Fruit fly (Drosophila melanogaster) whole organism, embryonic: Measurements from ENCODE around the gene CG15390.

ENCODE experiments used
- Asciz ChIP-seq: fragments of 200-800 bp; sonication (Bioruptor generic); optimal IDR thresholded peaks from 2 replicates; lab custom pipeline; 2017; ENCODE audit warnings: missing biosample characterization, mild to moderate bottlenecking, missing genetic modification characterization, missing genetic modification reagents
- C15 ChIP-seq: fragments of 200-800 bp; sonication (Bioruptor generic); IDR thresholded peaks from 3 replicates; pipeline ENCODE4 v1.3.6; 2022; ENCODE audit warnings: missing biosample characterization, missing genetic modification characterization
- CG10147 ChIP-seq: fragments of 200-800 bp; sonication (Bioruptor generic); optimal IDR thresholded peaks from 2 replicates; lab custom pipeline; 2019; ENCODE audit warnings: missing biosample characterization, mild to moderate bottlenecking, missing genetic modification characterization, moderate library complexity
- CG11696 ChIP-seq: fragments of 200-800 bp; sonication (Bioruptor generic); IDR thresholded peaks from 2 replicates; pipeline ENCODE4 v1.3.6; 2022; ENCODE audit warnings: missing biosample characterization, missing genetic modification characterization
- CG12391 ChIP-seq: fragments of 200-800 bp; sonication (Bioruptor generic); optimal IDR thresholded peaks from 3 replicates; lab custom pipeline; 2018; ENCODE audit warnings: missing biosample characterization, mild to moderate bottlenecking, missing genetic modification characterization, moderate library complexity
- CG13123 ChIP-seq: fragments of 200-800 bp; sonication (Bioruptor generic); optimal IDR thresholded peaks from 2 replicates; lab custom pipeline; 2016; ENCODE audit warnings: missing biosample characterization, missing genetic modification characterization
- CG14441 ChIP-seq: fragments of 200-800 bp; sonication (Bioruptor generic); IDR thresholded peaks from 2 replicates; pipeline ENCODE4 v1.3.6; 2022; ENCODE audit warnings: missing biosample characterization, missing genetic modification characterization
- CG14860 ChIP-seq: fragments of 200-800 bp; sonication (Bioruptor generic); IDR thresholded peaks from 3 replicates; pipeline ENCODE4 v1.3.6; 2022; ENCODE audit warnings: missing biosample characterization, missing genetic modification characterization; ENCODE audit not compliant: partially characterized antibody
- CG17359 ChIP-seq: fragments of 200-800 bp; sonication (Bioruptor generic); optimal IDR thresholded peaks from 3 replicates; lab custom pipeline; 2018; ENCODE audit warnings: missing biosample characterization, mild to moderate bottlenecking, missing genetic modification characterization, moderate library complexity
- CG1832 ChIP-seq: fragments of 200-800 bp; sonication (Bioruptor generic); optimal IDR thresholded peaks from 2 replicates; lab custom pipeline; 2017; ENCODE audit warnings: missing biosample characterization, mild to moderate bottlenecking, missing genetic modification characterization, inconsistent platforms
- CG34422 ChIP-seq: fragments of 200-800 bp; sonication (Bioruptor generic); IDR thresholded peaks from 3 replicates; pipeline ENCODE4 v1.3.6; 2022; ENCODE audit warnings: missing biosample characterization, missing genetic modification characterization
- CG3726 ChIP-seq: fragments of 200-800 bp; sonication (Bioruptor generic); IDR thresholded peaks from 3 replicates; pipeline ENCODE4, ENCODE4 v1.3.6; 2022; ENCODE audit warnings: missing biosample characterization, missing genetic modification characterization
- CG4282 ChIP-seq: fragments of 200-800 bp; sonication (Bioruptor generic); optimal IDR thresholded peaks from 2 replicates; lab custom pipeline; 2016; ENCODE audit warnings: missing biosample characterization, missing genetic modification characterization
- CG6683 ChIP-seq: fragments of 200-800 bp; sonication (Bioruptor generic); optimal IDR thresholded peaks from 2 replicates; lab custom pipeline; 2017; ENCODE audit warnings: missing biosample characterization, mild to moderate bottlenecking, missing genetic modification characterization, missing genetic modification reagents
- CG6791 ChIP-seq: fragments of 200-800 bp; sonication (Bioruptor generic); IDR thresholded peaks from 3 replicates; pipeline ENCODE4 v1.3.6; 2022; ENCODE audit warnings: missing biosample characterization, missing genetic modification characterization; ENCODE audit not compliant: partially characterized antibody
- CG6813 ChIP-seq: fragments of 200-800 bp; sonication (Bioruptor generic); optimal IDR thresholded peaks from 2 replicates; lab custom pipeline; 2017; ENCODE audit warnings: missing biosample characterization, missing genetic modification characterization, mild to moderate bottlenecking, moderate library complexity, missing genetic modification reagents
- CG8281 ChIP-seq: fragments of 200-800 bp; sonication (Bioruptor generic); optimal IDR thresholded peaks from 2 replicates; lab custom pipeline; 2018; ENCODE audit warnings: missing biosample characterization, mild to moderate bottlenecking, missing genetic modification characterization, moderate library complexity
- CG8290 ChIP-seq, 3 experiments: fragments of 200-800 bp; sonication (Bioruptor generic); optimal IDR thresholded peaks; 2 replicates each; lab custom pipeline; 2016 to 2019; ENCODE audit warnings: missing biosample characterization in 3 of 3, missing genetic modification characterization in 3 of 3, mild to moderate bottlenecking in 2 of 3, moderate library complexity in 1 of 3
- CG8924 ChIP-seq: fragments of 200-800 bp; optimal IDR thresholded peaks from 3 replicates; lab custom pipeline; 2019; ENCODE audit warnings: missing biosample characterization, mild to moderate bottlenecking, missing genetic modification characterization, moderate library complexity
- Chrac-16 ChIP-seq: fragments of 200-800 bp; sonication (Bioruptor generic); optimal IDR thresholded peaks from 3 replicates; lab custom pipeline; 2016; ENCODE audit warnings: missing biosample characterization, missing genetic modification characterization
- D ChIP-seq, 2 experiments: fragments of 200-800 bp in 1 of 2; fragments of >200 bp in 1 of 2; sonication (Bioruptor generic) in 1 of 2; optimal IDR thresholded peaks; 2 replicates in 1 of 2; 3 replicates in 1 of 2; lab custom pipeline; 2017; ENCODE audit warnings: mild to moderate bottlenecking in 1 of 2, missing biosample characterization in 1 of 2, missing genetic modification characterization in 1 of 2, missing genetic modification reagents in 1 of 2
- D19A ChIP-seq: fragments of 200-800 bp; optimal IDR thresholded peaks from 3 replicates; lab custom pipeline; 2019; ENCODE audit warnings: missing biosample characterization, mild to moderate bottlenecking, missing genetic modification characterization, moderate library complexity
- Dll ChIP-seq: fragments of 200-800 bp; sonication (Bioruptor generic); IDR thresholded peaks from 4 replicates; pipeline ENCODE4 v1.3.6; 2022; ENCODE audit warnings: missing biosample characterization, missing genetic modification characterization; ENCODE audit not compliant: partially characterized antibody
- Drgx ChIP-seq: fragments of 200-800 bp; sonication (Bioruptor generic); IDR thresholded peaks from 2 replicates; pipeline ENCODE4 v1.3.6; 2022; ENCODE audit warnings: missing biosample characterization, missing genetic modification characterization
- ERR ChIP-seq: fragments of 200-800 bp; sonication (Bioruptor generic); optimal IDR thresholded peaks from 2 replicates; lab custom pipeline; 2016; ENCODE audit warnings: missing biosample characterization, missing genetic modification characterization
- Hr3 ChIP-seq: fragments of 200-800 bp; sonication (Bioruptor generic); optimal IDR thresholded peaks from 3 replicates; lab custom pipeline; 2016; ENCODE audit warnings: missing biosample characterization, missing genetic modification characterization
- Hr51 ChIP-seq, 2 experiments: fragments of 200-800 bp; sonication (Bioruptor generic); optimal IDR thresholded peaks; 2 replicates in 1 of 2; 3 replicates in 1 of 2; lab custom pipeline; 2016 to 2018; ENCODE audit warnings: missing biosample characterization in 2 of 2, missing genetic modification characterization in 2 of 2, mild to moderate bottlenecking in 1 of 2, moderate library complexity in 1 of 2
- PHDP ChIP-seq: fragments of 200-800 bp; sonication (Bioruptor generic); optimal IDR thresholded peaks from 3 replicates; lab custom pipeline; 2018; ENCODE audit warnings: missing biosample characterization, mild to moderate bottlenecking, missing genetic modification characterization, moderate library complexity
- ac ChIP-seq: fragments of 200-800 bp; sonication (Bioruptor generic); optimal IDR thresholded peaks from 3 replicates; lab custom pipeline; 2017; ENCODE audit warnings: missing biosample characterization, mild to moderate bottlenecking, missing genetic modification characterization
- aop ChIP-seq: fragments of 200-800 bp; sonication (Bioruptor generic); IDR thresholded peaks from 2 replicates; pipeline ENCODE4 v1.3.6; 2022; ENCODE audit warnings: missing biosample characterization, missing genetic modification characterization
- bcd ChIP-seq: fragments of 200-800 bp; sonication (Bioruptor generic); optimal IDR thresholded peaks from 2 replicates; lab custom pipeline; 2017; ENCODE audit warnings: missing biosample characterization, mild to moderate bottlenecking, missing genetic modification characterization
- cato ChIP-seq: fragments of 200-800 bp; sonication (Bioruptor generic); optimal IDR thresholded peaks from 2 replicates; lab custom pipeline; 2016; ENCODE audit warnings: missing biosample characterization, missing genetic modification characterization, borderline replicate concordance
- caup ChIP-seq: fragments of 200-800 bp; sonication (Bioruptor generic); optimal IDR thresholded peaks from 3 replicates; lab custom pipeline; 2017; ENCODE audit warnings: missing biosample characterization, mild to moderate bottlenecking, missing genetic modification characterization, moderate library complexity; ENCODE audit not compliant: severe bottlenecking
- croc ChIP-seq: fragments of 200-800 bp; sonication (Bioruptor generic); conservative IDR thresholded peaks from 3 replicates; pipeline ENCODE4 v1.3.6; 2022; ENCODE audit warnings: missing biosample characterization, missing genetic modification characterization
- eyg ChIP-seq: fragments of 200-800 bp; sonication (Bioruptor generic); optimal IDR thresholded peaks from 3 replicates; lab custom pipeline; 2016; ENCODE audit warnings: missing biosample characterization, missing genetic modification characterization
- gfzf ChIP-seq: fragments of 200-800 bp; sonication (Bioruptor generic); optimal IDR thresholded peaks from 2 replicates; lab custom pipeline; 2016; ENCODE audit warnings: missing biosample characterization, mild to moderate bottlenecking, missing genetic modification characterization, moderate library complexity
- gsb ChIP-seq: fragments of 200-800 bp; sonication (Bioruptor generic); IDR thresholded peaks from 2 replicates; pipeline ENCODE4 v1.3.6; 2022; ENCODE audit warnings: missing biosample characterization, missing genetic modification characterization
- insv ChIP-seq, 2 experiments: fragments of 200-800 bp; sonication (Bioruptor generic); optimal IDR thresholded peaks; 3 replicates each; lab custom pipeline; 2016 to 2018; ENCODE audit warnings: missing biosample characterization in 2 of 2, missing genetic modification characterization in 2 of 2
- lab ChIP-seq: fragments of 200-800 bp; sonication (Bioruptor generic); optimal IDR thresholded peaks from 3 replicates; lab custom pipeline; 2017; ENCODE audit warnings: missing biosample characterization, missing genetic modification characterization, mild to moderate bottlenecking, moderate library complexity, missing genetic modification reagents
- luna ChIP-seq: fragments of 200-800 bp; sonication (Bioruptor generic); optimal IDR thresholded peaks from 2 replicates; lab custom pipeline; 2016; ENCODE audit warnings: missing biosample characterization, missing genetic modification characterization
- pan ChIP-seq, 4 experiments: fragments of >200 bp in 3 of 4; fragments of 200-800 bp in 1 of 4; sonication (Bioruptor generic) in 1 of 4; optimal IDR thresholded peaks in 3 of 4; IDR thresholded peaks in 1 of 4; 2 replicates each; pipeline versions ENCODE4 v1.3.6 to Lab custom; 2017 to 2022; ENCODE audit warnings: missing biosample characterization in 2 of 4, missing genetic modification characterization in 2 of 4, mixed read lengths in 1 of 4
- sens-2 ChIP-seq: fragments of 200-800 bp; sonication (Bioruptor generic); IDR thresholded peaks from 2 replicates; pipeline ENCODE4 v1.3.6; 2022; ENCODE audit warnings: missing biosample characterization, missing genetic modification characterization
- sug ChIP-seq: fragments of 200-800 bp; optimal IDR thresholded peaks from 2 replicates; lab custom pipeline; 2019; ENCODE audit warnings: missing biosample characterization, mild to moderate bottlenecking, missing genetic modification characterization, moderate library complexity
- usp ChIP-seq: fragments of >200 bp; optimal IDR thresholded peaks from 2 replicates; lab custom pipeline; 2017; ENCODE audit warnings: missing biosample characterization, missing genetic modification characterization
- vnd ChIP-seq: fragments of 200-800 bp; sonication (Bioruptor generic); IDR thresholded peaks from 3 replicates; pipeline ENCODE4 v1.3.6; 2022; ENCODE audit warnings: missing biosample characterization, missing genetic modification characterization; ENCODE audit not compliant: partially characterized antibody
- vvl ChIP-seq: fragments of 200-800 bp; sonication (Bioruptor generic); IDR thresholded peaks from 2 replicates; pipeline ENCODE4 v1.3.6; 2022; ENCODE audit warnings: missing biosample characterization, missing genetic modification characterization
- zfh2 ChIP-seq: fragments of 200-800 bp; sonication (Bioruptor generic); optimal IDR thresholded peaks from 2 replicates; lab custom pipeline; 2016; ENCODE audit warnings: missing biosample characterization, missing genetic modification characterization

Gene CG15390

dm6 chr2L:2363626-2364147 is 10.8 kb upstream of the CG15390 start (continued):
- peak; percentile 77 for TF ChIP-seq sens-2 (GFP tag; lab: Robert Waterston, UW)
- peak; percentile 82; the same call in 2 of the 3 replicates for TF ChIP-seq C15 (GFP tag; lab: Robert Waterston, UW)
- peak; percentile 91 for TF ChIP-seq CG8924 (tag; lab: Kevin White, UChicago)
- TF ChIP-seq gsb (GFP tag; lab: Robert Waterston, UW): peak; percentile 76
- peak; percentile 87; the same call in 2 of the 3 replicates for TF ChIP-seq CG34422 (GFP tag; lab: Robert Waterston, UW)
- peak; percentile 75 for TF ChIP-seq CG8281
- peak; percentile 84 for TF ChIP-seq bcd (GFP tag; lab: Kevin White, UChicago)
- TF ChIP-seq zfh2 (GFP tag; lab: Kevin White, UChicago): peak; percentile 16
- TF ChIP-seq D19A (tag; lab: Kevin White, UChicago): peak; percentile 90
- peak; percentile 93 for TF ChIP-seq vvl (GFP tag; lab: Robert Waterston, UW)
- TF ChIP-seq CG6813 (GFP tag; lab: Kevin White, UChicago): peak; percentile 87
- no peak for TF ChIP-seq gfzf (GFP tag; lab: Kevin White, UChicago)
- peak; percentile 83; the same call in 2 of the 3 replicates for TF ChIP-seq CG3726
- peak; percentile 94 for TF ChIP-seq Asciz (GFP tag; lab: Kevin White, UChicago)
- TF ChIP-seq pan (optimal IDR thresholded peaks at IDR 0.05; lab: Kevin White, UChicago): no peak
- TF ChIP-seq pan (GFP tag; optimal IDR thresholded peaks at IDR 0.05 in 1 of 2, IDR thresholded peaks at IDR 0.05 in 1 of 2): peak in 1 of 2 experiments; percentile 89
- peak; percentile 52 to 94 for TF ChIP-seq Hr51 (GFP tag; optimal IDR thresholded peaks at IDR 0.05; lab: Kevin White, UChicago)
- peak; percentile 55 for TF ChIP-seq Hr3
- peak; percentile 78 for TF ChIP-seq Chrac-16
- TF ChIP-seq Drgx (GFP tag; lab: Robert Waterston, UW): peak; percentile 97
- no peak for TF ChIP-seq CG6791 (GFP tag; lab: Robert Waterston, UW)
- TF ChIP-seq luna (GFP tag; lab: Kevin White, UChicago): no peak
- TF ChIP-seq lab (GFP tag; lab: Kevin White, UChicago): peak; percentile 94
- peak; percentile 91 for TF ChIP-seq CG17359 (tag; lab: Kevin White, UChicago)
- TF ChIP-seq usp (GFP tag; lab: Kevin White, UChicago): no peak
- TF ChIP-seq CG10147 (GFP tag; lab: Kevin White, UChicago): peak; percentile 89
- TF ChIP-seq CG11696 (GFP tag; lab: Robert Waterston, UW): peak; percentile 99
- peak; percentile 78 for TF ChIP-seq sug (tag; lab: Kevin White, UChicago)
- no peak for TF ChIP-seq CG14860
- TF ChIP-seq CG14441: peak; percentile 82
- peak; percentile 80 for TF ChIP-seq CG6683 (GFP tag; lab: Kevin White, UChicago)
- TF ChIP-seq ERR (GFP tag; lab: Kevin White, UChicago): no peak
- TF ChIP-seq eyg: peak; percentile 33
- peak; percentile 43 for TF ChIP-seq cato (GFP tag; lab: Kevin White, UChicago)
- no peak for TF ChIP-seq aop (GFP tag; lab: Robert Waterston, UW)
- TF ChIP-seq caup: peak; percentile 85
- TF ChIP-seq insv (GFP tag; optimal IDR thresholded peaks at IDR 0.05; lab: Kevin White, UChicago): peak in 1 of 2 experiments; percentile 58

DNA sequence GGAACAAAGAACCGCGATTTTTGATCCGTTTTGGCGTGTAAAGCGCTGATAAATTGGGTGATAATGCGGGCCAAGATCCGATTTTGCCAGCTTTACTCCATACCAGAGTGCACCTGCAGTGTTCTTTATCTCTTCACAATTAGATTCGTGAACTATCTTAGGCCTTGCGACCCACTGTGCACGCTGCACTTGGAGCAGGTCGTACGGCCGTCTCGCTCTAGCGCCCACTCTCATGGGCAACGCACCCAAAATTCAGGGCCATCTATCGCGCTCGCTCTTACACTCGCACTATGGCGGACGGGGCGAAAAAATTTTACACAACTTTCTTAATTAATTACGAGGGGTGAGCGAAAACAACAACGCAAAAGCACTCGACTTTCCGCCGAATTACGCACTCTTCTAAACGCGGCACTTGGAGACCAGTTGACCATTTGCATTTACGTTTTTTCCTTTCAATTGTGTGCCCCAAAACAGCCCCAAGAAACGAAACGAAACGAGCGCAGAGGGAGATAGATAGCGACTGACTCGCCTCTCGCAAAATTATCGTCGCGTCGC is 10.2 kb upstream of the CG15390 start:
- TF ChIP-seq CG13123 (GFP tag; lab: Kevin White, UChicago) (no peak), PHDP (tag; lab: Kevin White, UChicago) (no peak), CG1832 (GFP tag; lab: Kevin White, UChicago) (peak; percentile 95), CG6791 (GFP tag; lab: Robert Waterston, UW) (peak; percentile 67), CG12391 (no peak), croc (GFP tag; lab: Robert Waterston, UW) (0 out of 3 replicates have a peak, but pooled peaks have one; percentile 3), Dll (GFP tag; lab: Robert Waterston, UW) (0 out of 4 replicates have a peak, but pooled peaks have one; percentile 33), vnd (GFP tag; lab: Robert Waterston, UW) (peak; percentile 66), ac (GFP tag; lab: Kevin White, UChicago) (no peak), CG4282 (GFP tag; lab: Kevin White, UChicago) (peak; percentile 88), D (optimal IDR thresholded peaks at IDR 0.05; lab: Kevin White, UChicago) (peak; percentile 41), D (GFP tag; optimal IDR thresholded peaks at IDR 0.05; lab: Kevin White, UChicago) (no peak), CG8290 (GFP tag; optimal IDR thresholded peaks at IDR 0.05; lab: Kevin White, UChicago) (no peak), CG8290 (tag; optimal IDR thresholded peaks at IDR 0.05; lab: Kevin White, UChicago) (peak in 1 of 2 experiments; percentile 63)
